Worm (Caenorhabditis elegans) whole organism, L1 larva: ENCODE data around the gene catp-4.

Source experiments
- C04F5.9 ChIP-seq: sonication (generic microtip); optimal IDR thresholded peaks from 2 replicates; lab custom pipeline; 2016; ENCODE audit warnings: missing genetic modification characterization, missing compliant biosample characterization
- C34B4.2 ChIP-seq: sonication (generic microtip); optimal IDR thresholded peaks from 2 replicates; lab custom pipeline; 2017; ENCODE audit warnings: mild to moderate bottlenecking, missing genetic modification characterization, missing compliant biosample characterization
- aha-1 ChIP-seq: fragments of 150-350 bp; optimal IDR thresholded peaks from 2 replicates; lab custom pipeline; 2014; ENCODE audit warnings: missing biosample characterization, missing genetic modification characterization
- ama-1 ChIP-seq: fragments of 150-350 bp; optimal IDR thresholded peaks from 2 replicates; lab custom pipeline; 2014
- blmp-1 ChIP-seq: fragments of 150-350 bp; optimal IDR thresholded peaks from 2 replicates; lab custom pipeline; 2014; ENCODE audit warnings: missing biosample characterization, missing genetic modification characterization
- ceh-8 ChIP-seq: fragments of 200-800 bp; sonication (Bioruptor generic); optimal IDR thresholded peaks from 2 replicates; lab custom pipeline; 2018; ENCODE audit warnings: mild to moderate bottlenecking, missing genetic modification characterization, moderate library complexity, missing compliant biosample characterization
- dpl-1 ChIP-seq, 3 experiments: fragments of 150-350 bp in 2 of 3; sonication (generic microtip) in 1 of 3; optimal IDR thresholded peaks; 2 replicates each; lab custom pipeline; 2014 to 2017; ENCODE audit warnings: missing biosample characterization in 3 of 3, missing genetic modification characterization in 3 of 3, missing genetic modification reagents in 3 of 3
- dsc-1 ChIP-seq: sonication (generic microtip); optimal IDR thresholded peaks from 2 replicates; lab custom pipeline; 2016; ENCODE audit warnings: mild to moderate bottlenecking, missing genetic modification characterization, missing compliant biosample characterization
- efl-1 ChIP-seq, 4 experiments: fragments of 150-350 bp; optimal IDR thresholded peaks in 3 of 4; peaks in 1 of 4; 1 replicate in 1 of 4; 2 replicates in 3 of 4; lab custom pipeline; 2014; ENCODE audit warnings: missing biosample characterization in 2 of 4, missing genetic modification characterization in 2 of 4, missing genetic modification reagents in 2 of 4
- egl-13 ChIP-seq: sonication (generic microtip); optimal IDR thresholded peaks from 2 replicates; lab custom pipeline; 2016; ENCODE audit warnings: missing genotype, missing genetic modification reagents, missing genetic modification characterization, missing compliant biosample characterization
- egl-27 ChIP-seq, 2 experiments: fragments of 150-350 bp in 1 of 2; sonication (generic microtip); optimal IDR thresholded peaks; 3 replicates each; lab custom pipeline; 2017 to 2018; ENCODE audit warnings: missing biosample characterization in 2 of 2, missing genetic modification characterization in 2 of 2, missing genetic modification reagents in 2 of 2
- elt-2 ChIP-seq: sonication (generic microtip); optimal IDR thresholded peaks from 2 replicates; lab custom pipeline; 2016; ENCODE audit warnings: missing genetic modification characterization, mild to moderate bottlenecking, inconsistent platforms, missing compliant biosample characterization, missing genetic modification reagents
- hlh-17 ChIP-seq: fragments of 200-800 bp; sonication (Bioruptor generic); optimal IDR thresholded peaks from 2 replicates; lab custom pipeline; 2018; ENCODE audit warnings: missing genetic modification characterization, mild to moderate bottlenecking, missing compliant biosample characterization, moderate library complexity, borderline replicate concordance
- irx-1 ChIP-seq: sonication (generic microtip); optimal IDR thresholded peaks from 2 replicates; lab custom pipeline; 2016; ENCODE audit warnings: missing genetic modification characterization, missing compliant biosample characterization
- lin-13 ChIP-seq: fragments of 150-350 bp; optimal IDR thresholded peaks from 2 replicates; lab custom pipeline; 2014; ENCODE audit warnings: missing biosample characterization, missing genetic modification reagents, missing genetic modification characterization
- lin-35 ChIP-seq, 2 experiments: fragments of 150-350 bp; optimal IDR thresholded peaks; 2 replicates each; lab custom pipeline; 2014; ENCODE audit warnings: missing biosample characterization in 2 of 2, missing genetic modification characterization in 2 of 2, missing genetic modification reagents in 2 of 2
- lin-39 ChIP-seq: fragments of 150-350 bp; optimal IDR thresholded peaks from 2 replicates; lab custom pipeline; 2014; ENCODE audit warnings: missing biosample characterization, missing genetic modification reagents, missing genetic modification characterization
- mef-2 ChIP-seq: fragments of 150-350 bp; optimal IDR thresholded peaks from 2 replicates; lab custom pipeline; 2014; ENCODE audit warnings: missing biosample characterization, missing genetic modification characterization
- mep-1 ChIP-seq: fragments of 150-350 bp; optimal IDR thresholded peaks from 2 replicates; lab custom pipeline; 2014; ENCODE audit warnings: missing biosample characterization, missing genetic modification characterization
- nhr-19 ChIP-seq: fragments of 200-800 bp; sonication (Bioruptor generic); conservative IDR thresholded peaks from 2 replicates; pipeline ENCODE4 v1.3.6; 2022; ENCODE audit warnings: missing genetic modification characterization, missing compliant biosample characterization
- nhr-20 ChIP-seq: sonication (generic microtip); optimal IDR thresholded peaks from 2 replicates; lab custom pipeline; 2016; ENCODE audit warnings: mild to moderate bottlenecking, missing genetic modification characterization, missing compliant biosample characterization
- nhr-71 ChIP-seq: sonication (generic microtip); optimal IDR thresholded peaks from 2 replicates; lab custom pipeline; 2016; ENCODE audit warnings: mild to moderate bottlenecking, missing genetic modification characterization, moderate library complexity, missing compliant biosample characterization
- pag-3 ChIP-seq: sonication (generic microtip); optimal IDR thresholded peaks from 2 replicates; lab custom pipeline; 2017; ENCODE audit warnings: missing genetic modification characterization, mild to moderate bottlenecking, missing compliant biosample characterization, antibody characterized with exemption, borderline replicate concordance; ENCODE audit not compliant: insufficient read depth
- pqm-1 ChIP-seq: sonication (generic microtip); optimal IDR thresholded peaks from 3 replicates; lab custom pipeline; 2017; ENCODE audit warnings: missing biosample characterization, missing genetic modification characterization
- snpc-4 ChIP-seq: fragments of 150-350 bp; optimal IDR thresholded peaks from 2 replicates; lab custom pipeline; 2014; ENCODE audit warnings: missing biosample characterization, missing genetic modification characterization
- sox-4 ChIP-seq: sonication (generic microtip); optimal IDR thresholded peaks from 2 replicates; lab custom pipeline; 2016; ENCODE audit warnings: missing genetic modification characterization, missing compliant biosample characterization
- sptf-1 ChIP-seq: fragments of 150-350 bp; optimal IDR thresholded peaks from 2 replicates; lab custom pipeline; 2014; ENCODE audit warnings: missing biosample characterization, missing genetic modification characterization
- tbx-2 ChIP-seq: sonication (generic microtip); optimal IDR thresholded peaks from 2 replicates; lab custom pipeline; 2016; ENCODE audit warnings: missing genetic modification characterization, missing compliant biosample characterization
- tlp-1 ChIP-seq: fragments of 150-350 bp; optimal IDR thresholded peaks from 2 replicates; lab custom pipeline; 2014; ENCODE audit warnings: missing biosample characterization, missing genetic modification characterization
- unc-30 ChIP-seq: sonication (generic microtip); optimal IDR thresholded peaks from 2 replicates; lab custom pipeline; 2017; ENCODE audit warnings: missing biosample characterization, missing genetic modification characterization
- unc-86 ChIP-seq: sonication (generic microtip); optimal IDR thresholded peaks from 2 replicates; lab custom pipeline; 2016; ENCODE audit warnings: missing genetic modification characterization, missing compliant biosample characterization
- unc-98 ChIP-seq: fragments of 200-800 bp; sonication (Bioruptor generic); IDR thresholded peaks from 2 replicates; pipeline ENCODE4 v1.3.6; 2022; ENCODE audit warnings: missing genetic modification characterization, missing compliant biosample characterization
- vab-15 ChIP-seq: sonication (generic microtip); optimal IDR thresholded peaks from 2 replicates; lab custom pipeline; 2017; ENCODE audit warnings: missing genotype, mild to moderate bottlenecking, missing genetic modification characterization, missing compliant biosample characterization
- ztf-11 ChIP-seq, 2 experiments: sonication (generic microtip); optimal IDR thresholded peaks; 2 replicates each; lab custom pipeline; 2016 to 2017; ENCODE audit warnings: missing genetic modification characterization in 2 of 2, missing biosample characterization in 1 of 2, missing compliant biosample characterization in 1 of 2

Gene catp-4

ce11 chrII:14605479-14605878, 12.1 kb downstream of the catp-4 start, which contains the start of gene F19H8.2 (continued):
- no peak for TF ChIP-seq irx-1 (tag; lab: Kevin White, UChicago)
- TF ChIP-seq C34B4.2 (tag; lab: Kevin White, UChicago): no peak
- TF ChIP-seq tbx-2: no peak

ce11 chrII:14606172-14606571, 12.8 kb downstream of the catp-4 start, which contains the start of gene arl-3:
arl-3 (plus strand) TSS chrII:14606472.
- TF ChIP-seq unc-86 (tag; lab: Kevin White, UChicago): no peak
- no peak for TF ChIP-seq snpc-4
- no peak for TF ChIP-seq efl-1 (optimal IDR thresholded peaks at IDR 0.05; lab: Kevin White, UChicago)
- peak in 1 of 2 experiments; percentile 74 for TF ChIP-seq efl-1 (GFP tag; optimal IDR thresholded peaks at IDR 0.05 in 1 of 2; lab: Kevin White, UChicago)
- TF ChIP-seq, all 84 proteins: peak for 1

DNA sequence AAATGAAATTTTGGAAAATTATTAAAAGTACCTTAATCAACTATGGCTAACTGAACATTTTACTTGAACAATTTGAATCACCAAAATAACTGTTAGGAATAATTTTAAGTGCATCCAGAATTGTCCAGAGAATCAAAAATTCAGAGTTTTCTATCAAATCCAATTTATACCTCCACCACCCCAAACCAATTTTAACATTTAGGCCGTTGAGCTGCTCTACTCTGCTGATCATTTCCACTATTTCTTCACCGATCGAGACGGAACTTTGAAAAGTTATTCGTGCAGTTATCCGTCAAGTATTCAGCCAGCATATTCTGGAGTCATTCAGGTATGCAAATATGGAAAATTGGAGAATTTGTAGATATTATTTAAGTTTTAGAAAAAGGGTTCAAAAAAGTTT, 15.1 kb downstream of the catp-4 start:
- no peak for TF ChIP-seq efl-1 (optimal IDR thresholded peaks at IDR 0.05; lab: Kevin White, UChicago)
- peak in 1 of 2 experiments; percentile 51 for TF ChIP-seq efl-1 (GFP tag; optimal IDR thresholded peaks at IDR 0.05 in 1 of 2; lab: Kevin White, UChicago)
- TF ChIP-seq egl-27 (tag; optimal IDR thresholded peaks at IDR 0.05; lab: Kevin White, UChicago): no peak
- TF ChIP-seq pag-3 (tag; lab: Kevin White, UChicago): no peak
- no peak for TF ChIP-seq lin-35 (GFP tag; optimal IDR thresholded peaks at IDR 0.05; lab: Kevin White, UChicago)
- TF ChIP-seq, all 84 proteins: peak for 1

- no peak for TF ChIP-seq pqm-1 (tag; lab: Kevin White, UChicago)
- no peak for TF ChIP-seq hlh-17 (GFP tag; lab: Kevin White, UChicago)
- TF ChIP-seq mep-1: no peak
- no peak for TF ChIP-seq blmp-1 (tag; lab: Kevin White, UChicago)
- no peak for TF ChIP-seq pag-3 (tag; lab: Kevin White, UChicago)
- no peak for TF ChIP-seq lin-35 (GFP tag; optimal IDR thresholded peaks at IDR 0.05; lab: Kevin White, UChicago)
- TF ChIP-seq efl-1 (optimal IDR thresholded peaks at IDR 0.05; lab: Kevin White, UChicago): no peak
- TF ChIP-seq efl-1 (GFP tag; optimal IDR thresholded peaks at IDR 0.05 in 1 of 2; lab: Kevin White, UChicago): peak in 1 of 2 experiments; percentile 30
Measured at ce11 chrII:14609297-14609937, 16.0 kb downstream of the catp-4 start.

- no peak for TF ChIP-seq dsc-1 (tag; lab: Kevin White, UChicago)
- TF ChIP-seq efl-1 (optimal IDR thresholded peaks at IDR 0.05; lab: Kevin White, UChicago): no peak
- peak in 1 of 2 experiments; percentile 50 for TF ChIP-seq efl-1 (GFP tag; optimal IDR thresholded peaks at IDR 0.05 in 1 of 2; lab: Kevin White, UChicago)
- TF ChIP-seq lin-39 (tag; lab: Kevin White, UChicago): peak; percentile 16
- TF ChIP-seq sox-4 (tag; lab: Kevin White, UChicago): no peak
- peak; percentile 20 for TF ChIP-seq ama-1 (lab: Kevin White, UChicago)
- peak; percentile 42 for TF ChIP-seq blmp-1 (tag; lab: Kevin White, UChicago)
Measured at ce11 chrII:14610492-14611142, 17.2 kb downstream of the catp-4 start.

DNA sequence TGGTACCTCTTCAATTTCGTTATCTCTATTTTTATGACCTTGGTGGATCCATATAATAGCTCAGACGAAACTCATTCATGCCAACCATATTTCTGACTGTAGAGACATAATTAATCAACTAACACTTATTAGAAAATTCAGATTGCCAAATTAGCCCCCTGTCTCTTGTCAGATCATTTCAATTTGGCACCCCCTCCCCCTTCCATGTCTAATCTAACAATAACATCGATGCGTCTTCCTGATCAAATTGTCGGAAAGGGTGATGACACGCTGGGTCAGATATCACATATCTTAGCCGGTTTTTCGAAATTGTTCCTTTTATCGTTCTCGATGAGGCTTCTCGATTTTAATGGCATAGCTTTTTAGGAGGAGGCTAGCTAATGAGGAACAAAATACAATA, 17.9 kb downstream of the catp-4 start:
- TF ChIP-seq pag-3 (tag; lab: Kevin White, UChicago) (no peak), nhr-20 (no peak), blmp-1 (tag; lab: Kevin White, UChicago) (peak; percentile 7), dpl-1 (GFP tag; optimal IDR thresholded peaks at IDR 0.05; lab: Kevin White, UChicago) (no peak)

DNA sequence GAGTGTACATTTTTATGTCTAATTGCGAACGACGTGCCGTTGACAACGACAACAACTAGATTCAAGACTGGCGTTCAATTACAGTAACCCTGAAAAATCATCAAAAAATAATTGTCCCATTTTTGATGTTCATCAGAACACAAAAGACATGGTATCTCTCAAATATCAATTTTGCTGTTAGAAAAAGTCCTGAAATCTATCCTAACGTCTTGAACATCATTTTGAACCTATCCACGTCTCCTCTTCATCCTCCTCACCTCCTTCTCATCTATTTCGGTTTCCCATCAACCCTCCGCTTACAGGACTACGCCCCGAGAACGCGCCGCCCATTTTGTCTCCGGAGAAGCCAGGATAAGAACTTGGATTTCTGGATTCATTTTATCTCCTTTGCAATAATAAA, 22.4 kb downstream of the catp-4 start, which contains the start of gene mltn-9:
TSS of gene mltn-9 (plus strand) at position 301 of the 400 bp plus-strand sequence.
- TF ChIP-seq unc-86 (tag; lab: Kevin White, UChicago): no peak
- TF ChIP-seq C04F5.9: no peak
- no peak for TF ChIP-seq mef-2 (tag; lab: Kevin White, UChicago)
- no peak for TF ChIP-seq lin-13 (GFP tag; lab: Kevin White, UChicago)
- no peak for TF ChIP-seq unc-98 (GFP tag; lab: Robert Waterston, UW)
- no peak for TF ChIP-seq vab-15
- TF ChIP-seq elt-2 (tag; lab: Kevin White, UChicago): no peak
- no peak for TF ChIP-seq aha-1 (tag; lab: Kevin White, UChicago)
- no peak for TF ChIP-seq tlp-1 (tag; lab: Kevin White, UChicago)
- no peak for TF ChIP-seq dpl-1 (GFP tag; optimal IDR thresholded peaks at IDR 0.05; lab: Kevin White, UChicago)
- TF ChIP-seq egl-13 (tag; lab: Kevin White, UChicago): no peak
- TF ChIP-seq unc-30: no peak
- TF ChIP-seq blmp-1 (tag; lab: Kevin White, UChicago): no peak
- no peak for TF ChIP-seq sptf-1
- TF ChIP-seq ceh-8 (GFP tag; lab: Kevin White, UChicago): no peak
- no peak for TF ChIP-seq ztf-11 (tag; optimal IDR thresholded peaks at IDR 0.05; lab: Kevin White, UChicago)
- no peak for TF ChIP-seq C34B4.2 (tag; lab: Kevin White, UChicago)
- TF ChIP-seq nhr-19 (GFP tag; lab: Robert Waterston, UW): no peak
- no peak for TF ChIP-seq nhr-71 (tag; lab: Kevin White, UChicago)
